In genomic region chr2L:8951184-8951934, dm6 we compare ENCODE assay signal across 4 fruit fly cellular contexts.
TF ChIP-seq lines count a peak whose summit lies in the region.

Gene C1GalTA (minus strand): TSS chr2L:8951216.

TF ChIP-seq in whole organism, adult, 20 proteins besides CTCF, POLR2A, EP300 and RAD21 (continued from another document):
- TF ChIP-seq bab1 (GFP tag; optimal IDR thresholded peaks at IDR 0.05; lab: Kevin White, UChicago) (peak; percentile 99), CG7101 (tag; optimal IDR thresholded peaks at IDR 0.05; lab: Kevin White, UChicago) (peak; percentile 99)
TF ChIP-seq in whole organism, adult: peak in this region for 19.

TF ChIP-seq in whole organism, embryonic, 481 proteins besides CTCF, POLR2A, EP300 and RAD21 (continued from another document and continues in another):
- peak; percentile 92 for TF ChIP-seq CG12942 (GFP tag; optimal IDR thresholded peaks at IDR 0.05; lab: Kevin White, UChicago)
- TF ChIP-seq H2.0 (GFP tag; IDR thresholded peaks at IDR 0.05; lab: Robert Waterston, UW): peak; percentile 91
- TF ChIP-seq CG16813 (GFP tag; IDR thresholded peaks at IDR 0.05; lab: Robert Waterston, UW; ENCODE audit: partially characterized antibody): no peak
- no peak for TF ChIP-seq CkIIα-i1 (GFP tag; IDR thresholded peaks at IDR 0.05; lab: Robert Waterston, UW)
- TF ChIP-seq CG2712 (tag; optimal IDR thresholded peaks at IDR 0.05; lab: Kevin White, UChicago): peak; percentile 100
- TF ChIP-seq CG13287 (GFP tag; IDR thresholded peaks at IDR 0.05; lab: Robert Waterston, UW; ENCODE audit: partially characterized antibody): no peak
- TF ChIP-seq CG11398 (GFP tag; optimal IDR thresholded peaks at IDR 0.05; lab: Kevin White, UChicago): peak; percentile 63
- TF ChIP-seq abd-A (tag; optimal IDR thresholded peaks at IDR 0.05; lab: Kevin White, UChicago): peak; percentile 92
- TF ChIP-seq Tbp (GFP tag; optimal IDR thresholded peaks at IDR 0.05; lab: Kevin White, UChicago): no peak
- TF ChIP-seq Lpt (GFP tag; optimal IDR thresholded peaks at IDR 0.05; lab: Kevin White, UChicago): no peak
- TF ChIP-seq schlank (tag; optimal IDR thresholded peaks at IDR 0.05; lab: Kevin White, UChicago): peak; percentile 78
- TF ChIP-seq fru (optimal IDR thresholded peaks at IDR 0.05; lab: Kevin White, UChicago): no peak
- TF ChIP-seq vvl (GFP tag; IDR thresholded peaks at IDR 0.05; lab: Robert Waterston, UW): peak; percentile 98
- TF ChIP-seq Gug (GFP tag; IDR thresholded peaks at IDR 0.05; lab: Robert Waterston, UW): peak; percentile 69; the same call in 3 of the 4 replicates
- TF ChIP-seq CG7963 (GFP tag; IDR thresholded peaks at IDR 0.05; lab: Robert Waterston, UW; ENCODE audit: partially characterized antibody): no peak
- TF ChIP-seq ERR (GFP tag; optimal IDR thresholded peaks at IDR 0.05; lab: Kevin White, UChicago): peak; percentile 60
- TF ChIP-seq toy (GFP tag; IDR thresholded peaks at IDR 0.05; lab: Robert Waterston, UW): peak; percentile 90
- peak; percentile 86 for TF ChIP-seq sisA (GFP tag; IDR thresholded peaks at IDR 0.05; lab: Robert Waterston, UW)
- peak; percentile 81 for TF ChIP-seq sens-2 (GFP tag; IDR thresholded peaks at IDR 0.05; lab: Robert Waterston, UW)
- TF ChIP-seq Asciz (GFP tag; optimal IDR thresholded peaks at IDR 0.05; lab: Kevin White, UChicago): peak; percentile 97
- peak; percentile 57 for TF ChIP-seq CG31365 (tag; optimal IDR thresholded peaks at IDR 0.05; lab: Kevin White, UChicago)
- peak in 1 of 2 experiments; percentile 99 for TF ChIP-seq Eip74EF (GFP tag; optimal IDR thresholded peaks at IDR 0.05; lab: Kevin White, UChicago)
- peak; percentile 96 for TF ChIP-seq ttk (GFP tag; IDR thresholded peaks at IDR 0.05; lab: Robert Waterston, UW)
- peak; percentile 63 to 74 for TF ChIP-seq Pdp1 (GFP tag; optimal IDR thresholded peaks at IDR 0.05; lab: Kevin White, UChicago)
- TF ChIP-seq Fer1 (GFP tag; optimal IDR thresholded peaks at IDR 0.05; lab: Kevin White, UChicago): peak; percentile 98
- TF ChIP-seq Jarid2 (GFP tag; optimal IDR thresholded peaks at IDR 0.05; lab: Kevin White, UChicago): peak; percentile 89
- TF ChIP-seq eyg (GFP tag; optimal IDR thresholded peaks at IDR 0.05; lab: Kevin White, UChicago): peak; percentile 40
- peak; percentile 16 for TF ChIP-seq gcm2 (GFP tag; optimal IDR thresholded peaks at IDR 0.05; lab: Kevin White, UChicago)
- peak; percentile 91 for TF ChIP-seq seq (GFP tag; IDR thresholded peaks at IDR 0.05; lab: Robert Waterston, UW)
- TF ChIP-seq Fer3 (tag; optimal IDR thresholded peaks at IDR 0.05; lab: Kevin White, UChicago): peak; percentile 98
- peak; percentile 93 for TF ChIP-seq CG12155 (GFP tag; optimal IDR thresholded peaks at IDR 0.05; lab: Kevin White, UChicago)
- TF ChIP-seq ewg (GFP tag; optimal IDR thresholded peaks at IDR 0.05; lab: Kevin White, UChicago): peak; percentile 92
- peak; percentile 97 for TF ChIP-seq E2f1 (GFP tag; IDR thresholded peaks at IDR 0.05; lab: Robert Waterston, UW)
- peak; percentile 67 for TF ChIP-seq stwl (tag; optimal IDR thresholded peaks at IDR 0.05; lab: Kevin White, UChicago)
- peak; percentile 86 for TF ChIP-seq CG12219 (GFP tag; optimal IDR thresholded peaks at IDR 0.05; lab: Kevin White, UChicago)
- peak in 1 of 2 experiments; percentile 78 for TF ChIP-seq eve (GFP tag; optimal IDR thresholded peaks at IDR 0.05; lab: Kevin White, UChicago)
- no peak for TF ChIP-seq Atf3 (GFP tag; optimal IDR thresholded peaks at IDR 0.05; lab: Kevin White, UChicago)
- peak; percentile 99 for TF ChIP-seq dmrt99B (tag; optimal IDR thresholded peaks at IDR 0.05; lab: Kevin White, UChicago)
- peak; percentile 97 for TF ChIP-seq Hr3 (GFP tag; optimal IDR thresholded peaks at IDR 0.05; lab: Kevin White, UChicago)
- peak; percentile 92 for TF ChIP-seq CG4404 (GFP tag; IDR thresholded peaks at IDR 0.05; lab: Robert Waterston, UW)
- peak; percentile 78 for TF ChIP-seq lilli (GFP tag; optimal IDR thresholded peaks at IDR 0.05; lab: Kevin White, UChicago)
- peak; percentile 38 for TF ChIP-seq Myb (GFP tag; optimal IDR thresholded peaks at IDR 0.05; lab: Kevin White, UChicago)

TF ChIP-seq in whole organism, prepupa, 60 proteins besides CTCF, POLR2A, EP300 and RAD21 (continued from another document):
- TF ChIP-seq pdm3 (GFP tag; optimal IDR thresholded peaks at IDR 0.05; lab: Kevin White, UChicago) (peak; percentile 83), topi (GFP tag; optimal IDR thresholded peaks at IDR 0.05; lab: Kevin White, UChicago) (peak; percentile 88), CG4318 (GFP tag; optimal IDR thresholded peaks at IDR 0.05; lab: Kevin White, UChicago) (peak; percentile 90), fkh (GFP tag; optimal IDR thresholded peaks at IDR 0.05; lab: Kevin White, UChicago) (peak; percentile 75), vri (GFP tag; optimal IDR thresholded peaks at IDR 0.05; lab: Kevin White, UChicago) (peak; percentile 80), CG11294 (GFP tag; IDR thresholded peaks at IDR 0.05; lab: Robert Waterston, UW) (peak; percentile 96), CG9139 (GFP tag; optimal IDR thresholded peaks at IDR 0.05; lab: Kevin White, UChicago) (peak; percentile 97), Eip75B (GFP tag; optimal IDR thresholded peaks at IDR 0.05; lab: Kevin White, UChicago) (peak; percentile 86), CG6854 (GFP tag; optimal IDR thresholded peaks at IDR 0.05; lab: Kevin White, UChicago) (peak; percentile 94), CG11902 (GFP tag; optimal IDR thresholded peaks at IDR 0.05; lab: Kevin White, UChicago) (peak; percentile 82), CG31627 (GFP tag; optimal IDR thresholded peaks at IDR 0.05; lab: Kevin White, UChicago) (peak; percentile 80), lz (GFP tag; optimal IDR thresholded peaks at IDR 0.05; lab: Kevin White, UChicago) (peak; percentile 88), Ets21C (GFP tag; optimal IDR thresholded peaks at IDR 0.05; lab: Kevin White, UChicago) (peak; percentile 75), CG32006 (GFP tag; optimal IDR thresholded peaks at IDR 0.05; lab: Kevin White, UChicago) (peak; percentile 97), Lpt (GFP tag; optimal IDR thresholded peaks at IDR 0.05; lab: Kevin White, UChicago) (peak; percentile 95), Met (GFP tag; optimal IDR thresholded peaks at IDR 0.05; lab: Kevin White, UChicago) (peak; percentile 89), CG10631 (GFP tag; optimal IDR thresholded peaks at IDR 0.05; lab: Kevin White, UChicago) (peak; percentile 98), CG15336 (GFP tag; IDR thresholded peaks at IDR 0.05; lab: Robert Waterston, UW) (peak; percentile 98), CG11762 (GFP tag; optimal IDR thresholded peaks at IDR 0.05; lab: Kevin White, UChicago; ENCODE audit: insufficient read depth) (peak; percentile 96), CG7368 (GFP tag; optimal IDR thresholded peaks at IDR 0.05; lab: Kevin White, UChicago) (peak; percentile 93), CG6163 (GFP tag; IDR thresholded peaks at IDR 0.05; lab: Robert Waterston, UW) (peak; percentile 97), CG8632 (GFP tag; optimal IDR thresholded peaks at IDR 0.05; lab: Kevin White, UChicago) (peak; percentile 98), spab (GFP tag; optimal IDR thresholded peaks at IDR 0.05; lab: Kevin White, UChicago) (peak; percentile 98), svp (GFP tag; lab: Kevin White, UChicago) (peak; percentile 96), Eip93F (GFP tag; optimal IDR thresholded peaks at IDR 0.05; lab: Kevin White, UChicago) (peak; percentile 73), Hr39 (GFP tag; optimal IDR thresholded peaks at IDR 0.05; lab: Kevin White, UChicago) (peak; percentile 71), dsx (GFP tag; optimal IDR thresholded peaks at IDR 0.05; lab: Kevin White, UChicago; ENCODE audit: poor library complexity, severe bottlenecking) (peak; percentile 99), Sox15 (GFP tag; optimal IDR thresholded peaks at IDR 0.05; lab: Kevin White, UChicago) (peak; percentile 78), Sox102F (GFP tag; optimal IDR thresholded peaks at IDR 0.05; lab: Kevin White, UChicago) (peak; percentile 85), Ets96B (tag; optimal IDR thresholded peaks at IDR 0.05; lab: Kevin White, UChicago) (peak; percentile 99), CG10669 (GFP tag; optimal IDR thresholded peaks at IDR 0.05; lab: Kevin White, UChicago) (peak; percentile 97), salr (GFP tag; optimal IDR thresholded peaks at IDR 0.05; lab: Kevin White, UChicago) (peak; percentile 77 to 98), Eip78C (GFP tag; lab: Kevin White, UChicago) (peak; percentile 98), eg (GFP tag; IDR thresholded peaks at IDR 0.05; lab: Robert Waterston, UW) (peak; percentile 97), Blimp-1 (GFP tag; optimal IDR thresholded peaks at IDR 0.05; lab: Kevin White, UChicago) (peak; percentile 95), fd85E (GFP tag; optimal IDR thresholded peaks at IDR 0.05; lab: Kevin White, UChicago) (peak; percentile 77), CG1621 (tag; optimal IDR thresholded peaks at IDR 0.05; lab: Kevin White, UChicago) (peak; percentile 90), CG6792 (GFP tag; optimal IDR thresholded peaks at IDR 0.05; lab: Kevin White, UChicago) (peak; percentile 96), cyc (GFP tag; optimal IDR thresholded peaks at IDR 0.05; lab: Kevin White, UChicago) (peak; percentile 89), achi (GFP tag; optimal IDR thresholded peaks at IDR 0.05; lab: Kevin White, UChicago) (peak; percentile 97), CG3919 (GFP tag; optimal IDR thresholded peaks at IDR 0.05; lab: Kevin White, UChicago) (peak; percentile 97)

TF ChIP-seq in whole organism, wandering third instar larva, 38 proteins besides CTCF, POLR2A, EP300 and RAD21 (continued from another document):
- no peak for TF ChIP-seq N (GFP tag; optimal IDR thresholded peaks at IDR 0.05; lab: Kevin White, UChicago)
- no peak for TF ChIP-seq Myc (optimal IDR thresholded peaks at IDR 0.05; lab: Kevin White, UChicago)
- TF ChIP-seq Vsx2 (GFP tag; optimal IDR thresholded peaks at IDR 0.05; lab: Kevin White, UChicago; ENCODE audit: partially characterized antibody): no peak
- peak; percentile 29 for TF ChIP-seq sage (GFP tag; optimal IDR thresholded peaks at IDR 0.05; lab: Kevin White, UChicago)
- TF ChIP-seq Dfd (GFP tag; optimal IDR thresholded peaks at IDR 0.05; lab: Kevin White, UChicago): peak; percentile 80
- peak; percentile 96 for TF ChIP-seq rgr (GFP tag; optimal IDR thresholded peaks at IDR 0.05; lab: Kevin White, UChicago)
- TF ChIP-seq usp (GFP tag; optimal IDR thresholded peaks at IDR 0.05; lab: Kevin White, UChicago): no peak
- peak; percentile 98 for TF ChIP-seq OdsH (GFP tag; optimal IDR thresholded peaks at IDR 0.05; lab: Kevin White, UChicago)
- no peak for TF ChIP-seq Hr83 (GFP tag; optimal IDR thresholded peaks at IDR 0.05; lab: Kevin White, UChicago; ENCODE audit: poor library complexity, severe bottlenecking)
- peak; percentile 65 for TF ChIP-seq Rel (GFP tag; optimal IDR thresholded peaks at IDR 0.05; lab: Kevin White, UChicago)
- TF ChIP-seq Rel (tag; optimal IDR thresholded peaks at IDR 0.05; lab: Kevin White, UChicago): peak; percentile 90
- TF ChIP-seq dmrt93B (GFP tag; optimal IDR thresholded peaks at IDR 0.05; lab: Kevin White, UChicago): peak; percentile 96
- TF ChIP-seq fru (GFP tag; optimal IDR thresholded peaks at IDR 0.05; lab: Kevin White, UChicago): peak; percentile 88
- TF ChIP-seq woc (GFP tag; optimal IDR thresholded peaks at IDR 0.05; lab: Kevin White, UChicago): peak; percentile 69
- peak; percentile 83 for TF ChIP-seq Hnf4 (GFP tag; optimal IDR thresholded peaks at IDR 0.05; lab: Kevin White, UChicago)
- no peak for TF ChIP-seq lola (GFP tag; optimal IDR thresholded peaks at IDR 0.05; lab: Kevin White, UChicago)
